Worm (Caenorhabditis elegans) whole organism, late embryonic: ENCODE measurements around the gene lips-13.

Experiments used
- K02D7.2 ChIP-seq: sonication (generic microtip); optimal IDR thresholded peaks from 2 replicates; lab custom pipeline; 2017; ENCODE audit warnings: mild to moderate bottlenecking, missing genetic modification characterization, missing compliant biosample characterization
- ceh-19 ChIP-seq: fragments of 200-800 bp; sonication (Bioruptor generic); optimal IDR thresholded peaks from 2 replicates; lab custom pipeline; 2018; ENCODE audit warnings: mild to moderate bottlenecking, missing genetic modification characterization, missing compliant biosample characterization
- ceh-2 ChIP-seq: sonication (generic microtip); optimal IDR thresholded peaks from 2 replicates; lab custom pipeline; 2016; ENCODE audit warnings: missing genotype, missing genetic modification characterization, missing compliant biosample characterization
- eyg-1 ChIP-seq: sonication (generic microtip); optimal IDR thresholded peaks from 2 replicates; lab custom pipeline; 2016; ENCODE audit warnings: missing genotype, missing genetic modification characterization, missing compliant biosample characterization
- fkh-10 ChIP-seq: fragments of 150-350 bp; optimal IDR thresholded peaks from 2 replicates; lab custom pipeline; 2014; ENCODE audit warnings: missing biosample characterization, missing genetic modification reagents, missing genetic modification characterization
- nfya-1 ChIP-seq: sonication (generic microtip); optimal IDR thresholded peaks from 2 replicates; lab custom pipeline; 2017; ENCODE audit warnings: missing genetic modification characterization, mild to moderate bottlenecking, missing compliant biosample characterization, antibody characterized with exemption, moderate library complexity
- pqm-1 ChIP-seq: sonication (generic microtip); optimal IDR thresholded peaks from 2 replicates; lab custom pipeline; 2016; ENCODE audit warnings: missing genetic modification characterization, missing compliant biosample characterization
- syd-9 ChIP-seq: sonication (generic microtip); optimal IDR thresholded peaks from 2 replicates; lab custom pipeline; 2016; ENCODE audit warnings: mild to moderate bottlenecking, missing genetic modification characterization, moderate library complexity, missing compliant biosample characterization
- tbx-2 ChIP-seq: sonication (generic microtip); optimal IDR thresholded peaks from 2 replicates; lab custom pipeline; 2016; ENCODE audit warnings: missing genetic modification characterization, missing compliant biosample characterization
- ztf-16 ChIP-seq: sonication (generic microtip); optimal IDR thresholded peaks from 2 replicates; lab custom pipeline; 2017; ENCODE audit warnings: missing genetic modification characterization, missing compliant biosample characterization

DNA sequence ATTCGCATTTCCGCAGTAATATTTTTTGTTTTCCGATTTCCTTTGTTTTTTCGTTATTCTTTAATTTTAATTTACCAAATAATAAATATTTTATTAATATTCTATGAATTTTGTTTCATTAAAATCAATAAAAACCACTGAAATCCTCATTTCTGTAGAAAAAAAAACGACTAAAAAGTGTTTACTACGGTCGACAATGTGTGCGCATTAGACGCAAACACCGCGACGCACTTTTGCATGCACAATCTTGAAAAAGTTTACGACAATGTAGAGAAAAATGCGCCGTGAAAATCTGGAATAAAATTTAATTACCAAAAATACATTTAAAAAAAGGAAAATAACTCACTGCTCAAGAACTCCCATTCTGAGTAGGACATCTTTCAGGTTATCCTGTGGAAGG, 46.4 kb downstream of the lips-13 start:
- TF ChIP-seq nfya-1 (tag; lab: Kevin White, UChicago) (no peak), eyg-1 (tag; lab: Kevin White, UChicago) (no peak), fkh-10 (GFP tag; lab: Kevin White, UChicago) (no peak), syd-9 (tag; lab: Kevin White, UChicago) (no peak), ceh-19 (GFP tag; lab: Kevin White, UChicago) (no peak), ceh-2 (tag; lab: Kevin White, UChicago) (no peak), K02D7.2 (tag; lab: Kevin White, UChicago) (no peak), ztf-16 (tag; lab: Kevin White, UChicago) (no peak), tbx-2 (tag; lab: Kevin White, UChicago) (no peak), pqm-1 (tag; lab: Kevin White, UChicago) (no peak)
